Worm (Caenorhabditis elegans): ENCODE results near the gene srg-58.

DNA sequence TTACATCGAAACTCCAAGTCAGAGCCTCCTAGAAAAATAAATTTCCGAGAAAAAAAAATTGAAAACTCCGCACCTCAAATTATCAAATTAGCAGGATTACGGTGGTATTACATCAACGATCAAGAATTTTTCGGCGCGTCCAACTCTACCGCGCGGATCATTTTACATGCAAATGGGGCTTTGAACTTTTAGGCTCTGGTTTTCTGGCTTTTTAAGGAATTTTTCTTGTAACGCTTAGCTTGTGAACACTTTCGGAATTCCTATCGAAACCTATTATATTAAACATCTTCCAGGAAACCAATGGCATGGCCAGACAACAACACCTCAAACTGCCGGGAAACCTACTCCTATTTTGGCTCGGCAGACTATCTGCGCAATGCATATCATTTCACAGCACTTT, 12.2 kb upstream of the srg-58 start, which contains the start of gene srh-56:
- TF ChIP-seq F16B12.6 (tag; optimal IDR thresholded peaks at IDR 0.05) (no peak), dpl-1 (GFP tag; optimal IDR thresholded peaks at IDR 0.05) (no peak), grh-1 (GFP tag; IDR thresholded peaks at IDR 0.05) (no peak), efl-3 (GFP tag; optimal IDR thresholded peaks at IDR 0.05) (no peak), snpc-4 (tag; optimal IDR thresholded peaks at IDR 0.05) (no peak), nhr-11 (tag; optimal IDR thresholded peaks at IDR 0.05) (no peak), zag-1 (tag; optimal IDR thresholded peaks at IDR 0.05) (no peak)

All from whole organism, L1 larva.